Fruit fly (Drosophila melanogaster) whole organism, embryonic: ENCODE data around the gene CG16953.

ENCODE experiments used
- Antp ChIP-seq: fragments of 200-800 bp; sonication (Bioruptor generic); optimal IDR thresholded peaks from 3 replicates; lab custom pipeline; 2016; ENCODE audit warnings: missing biosample characterization, missing genetic modification characterization
- B-H1 ChIP-seq: fragments of 200-800 bp; sonication (Bioruptor generic); IDR thresholded peaks from 3 replicates; pipeline ENCODE4 v1.3.6; 2022; ENCODE audit warnings: missing biosample characterization, missing genetic modification characterization
- Bdp1 ChIP-seq: fragments of 200-800 bp; sonication (Bioruptor generic); optimal IDR thresholded peaks from 3 replicates; lab custom pipeline; 2016; ENCODE audit warnings: missing biosample characterization, missing genetic modification characterization
- Blimp-1 ChIP-seq: fragments of 200-800 bp; sonication (Bioruptor generic); optimal IDR thresholded peaks from 3 replicates; lab custom pipeline; 2018; ENCODE audit warnings: missing biosample characterization, missing genetic modification characterization, mild to moderate bottlenecking, moderate library complexity, missing genetic modification reagents
- CG10462 ChIP-seq: fragments of 200-800 bp; sonication (Bioruptor generic); optimal IDR thresholded peaks from 2 replicates; lab custom pipeline; 2016; ENCODE audit warnings: missing biosample characterization, missing genetic modification characterization
- CG11456 ChIP-seq: fragments of 200-800 bp; sonication (Bioruptor generic); IDR thresholded peaks from 3 replicates; pipeline ENCODE4 v1.3.6; 2022; ENCODE audit warnings: missing biosample characterization, missing genetic modification characterization
- CG1233 ChIP-seq: fragments of 200-800 bp; sonication (Bioruptor generic); optimal IDR thresholded peaks from 4 replicates; lab custom pipeline; 2018; ENCODE audit warnings: missing biosample characterization, mild to moderate bottlenecking, missing genetic modification characterization
- CG14667 ChIP-seq: fragments of 200-800 bp; sonication (Bioruptor generic); IDR thresholded peaks from 2 replicates; pipeline ENCODE4 v1.3.6; 2022; ENCODE audit warnings: missing biosample characterization, missing genetic modification characterization
- CG1529 ChIP-seq: fragments of 200-800 bp; sonication (Bioruptor generic); optimal IDR thresholded peaks from 3 replicates; lab custom pipeline; 2018; ENCODE audit warnings: missing biosample characterization, missing genetic modification characterization
- CG16779 ChIP-seq: fragments of 200-800 bp; sonication (Bioruptor generic); IDR thresholded peaks from 2 replicates; pipeline ENCODE4 v1.3.6; 2022; ENCODE audit warnings: missing biosample characterization, missing genetic modification characterization
- CG17186 ChIP-seq: fragments of 200-800 bp; sonication (Bioruptor generic); optimal IDR thresholded peaks from 3 replicates; lab custom pipeline; 2017; ENCODE audit warnings: missing biosample characterization, missing genetic modification reagents, missing genetic modification characterization
- CG2678 ChIP-seq: fragments of 200-800 bp; sonication (Bioruptor generic); optimal IDR thresholded peaks from 3 replicates; lab custom pipeline; 2019; ENCODE audit warnings: missing biosample characterization, mild to moderate bottlenecking, missing genetic modification characterization, moderate library complexity
- CG33557 ChIP-seq: fragments of 200-800 bp; sonication (Bioruptor generic); optimal IDR thresholded peaks from 2 replicates; lab custom pipeline; 2019; ENCODE audit warnings: missing biosample characterization, mild to moderate bottlenecking, missing genetic modification characterization, moderate library complexity
- CG42726 ChIP-seq: fragments of 200-800 bp; sonication (Bioruptor generic); IDR thresholded peaks from 2 replicates; pipeline ENCODE4 v1.3.6; 2022; ENCODE audit warnings: missing biosample characterization, missing genetic modification characterization; ENCODE audit not compliant: partially characterized antibody
- CG4360 ChIP-seq: fragments of 200-800 bp; sonication (Bioruptor generic); IDR thresholded peaks from 2 replicates; pipeline ENCODE4 v1.3.6; 2022; ENCODE audit warnings: missing biosample characterization, missing genetic modification characterization
- CG7271 ChIP-seq: fragments of 200-800 bp; sonication (Bioruptor generic); optimal IDR thresholded peaks from 2 replicates; lab custom pipeline; 2018; ENCODE audit warnings: missing biosample characterization, mild to moderate bottlenecking, missing genetic modification characterization, moderate library complexity
- CG8089 ChIP-seq: fragments of 200-800 bp; sonication (Bioruptor generic); optimal IDR thresholded peaks from 3 replicates; lab custom pipeline; 2016; ENCODE audit warnings: missing biosample characterization, missing genetic modification characterization
- CG8290 ChIP-seq, 3 experiments: fragments of 200-800 bp; sonication (Bioruptor generic); optimal IDR thresholded peaks; 2 replicates each; lab custom pipeline; 2016 to 2019; ENCODE audit warnings: missing biosample characterization in 3 of 3, missing genetic modification characterization in 3 of 3, mild to moderate bottlenecking in 2 of 3, moderate library complexity in 1 of 3
- CG8478 ChIP-seq: fragments of >200 bp; optimal IDR thresholded peaks from 2 replicates; lab custom pipeline; 2018
- CG8924 ChIP-seq: fragments of 200-800 bp; optimal IDR thresholded peaks from 3 replicates; lab custom pipeline; 2019; ENCODE audit warnings: missing biosample characterization, mild to moderate bottlenecking, missing genetic modification characterization, moderate library complexity
- CG9215 ChIP-seq: fragments of 200-800 bp; sonication (Bioruptor generic); IDR thresholded peaks from 2 replicates; pipeline ENCODE4 v1.3.6; 2022; ENCODE audit warnings: missing biosample characterization, missing genetic modification characterization
- CG9727 ChIP-seq: fragments of 200-800 bp; sonication (Bioruptor generic); optimal IDR thresholded peaks from 3 replicates; lab custom pipeline; 2017; ENCODE audit warnings: missing biosample characterization, mild to moderate bottlenecking, missing genetic modification characterization
- Dll ChIP-seq: fragments of 200-800 bp; sonication (Bioruptor generic); IDR thresholded peaks from 4 replicates; pipeline ENCODE4 v1.3.6; 2022; ENCODE audit warnings: missing biosample characterization, missing genetic modification characterization; ENCODE audit not compliant: partially characterized antibody
- E2f1 ChIP-seq: fragments of 200-800 bp; sonication (Bioruptor generic); IDR thresholded peaks from 2 replicates; pipeline ENCODE4 v1.3.6; 2022; ENCODE audit warnings: missing biosample characterization, missing genetic modification characterization
- GATAe ChIP-seq: fragments of 200-800 bp; sonication (Bioruptor generic); conservative IDR thresholded peaks from 2 replicates; pipeline ENCODE4 v1.3.6; 2022; ENCODE audit warnings: missing biosample characterization, missing genetic modification characterization
- HLH3B ChIP-seq: fragments of 200-800 bp; sonication (Bioruptor generic); IDR thresholded peaks from 2 replicates; pipeline ENCODE4 v1.3.6; 2022; ENCODE audit warnings: missing biosample characterization, missing genetic modification characterization
- Nf-YC ChIP-seq: fragments of 200-800 bp; optimal IDR thresholded peaks from 3 replicates; lab custom pipeline; 2019; ENCODE audit warnings: missing biosample characterization, mild to moderate bottlenecking, missing genetic modification characterization, moderate library complexity
- Oli ChIP-seq: fragments of 200-800 bp; sonication (Bioruptor generic); optimal IDR thresholded peaks from 2 replicates; lab custom pipeline; 2018; ENCODE audit warnings: missing biosample characterization, mild to moderate bottlenecking, missing genetic modification characterization, moderate library complexity
- Ptx1 ChIP-seq: fragments of 200-800 bp; sonication (Bioruptor generic); IDR thresholded peaks from 2 replicates; pipeline ENCODE4 v1.3.6; 2022; ENCODE audit warnings: missing biosample characterization, missing genetic modification characterization
- ab ChIP-seq: fragments of 200-800 bp; sonication (Bioruptor generic); optimal IDR thresholded peaks from 2 replicates; lab custom pipeline; 2016; ENCODE audit warnings: missing biosample characterization, missing genetic modification characterization
- az2 ChIP-seq: fragments of 200-800 bp; sonication (Bioruptor generic); optimal IDR thresholded peaks from 3 replicates; lab custom pipeline; 2016; ENCODE audit warnings: missing biosample characterization, missing genetic modification characterization
- ci ChIP-seq: fragments of 200-800 bp; sonication (Bioruptor generic); IDR thresholded peaks from 3 replicates; pipeline ENCODE4 v1.3.6; 2022; ENCODE audit warnings: missing biosample characterization, missing genetic modification characterization
- da ChIP-seq: fragments of 200-800 bp; sonication (Bioruptor generic); optimal IDR thresholded peaks from 2 replicates; lab custom pipeline; 2016; ENCODE audit warnings: missing biosample characterization, missing genetic modification characterization
- dan ChIP-seq: fragments of 200-800 bp; sonication (Bioruptor generic); IDR thresholded peaks from 2 replicates; pipeline ENCODE4 v1.3.6; 2022; ENCODE audit warnings: missing biosample characterization, missing genetic modification characterization
- dmrt99B ChIP-seq: fragments of 200-800 bp; sonication (Bioruptor generic); optimal IDR thresholded peaks from 2 replicates; lab custom pipeline; 2018; ENCODE audit warnings: missing biosample characterization, mild to moderate bottlenecking, missing genetic modification characterization, moderate library complexity
- en ChIP-seq: fragments of 200-800 bp; sonication (Bioruptor generic); optimal IDR thresholded peaks from 2 replicates; lab custom pipeline; 2016; ENCODE audit warnings: missing biosample characterization, missing genetic modification characterization
- gt ChIP-seq: fragments of 200-800 bp; sonication (Bioruptor generic); IDR thresholded peaks from 2 replicates; pipeline ENCODE4 v1.3.6; 2022; ENCODE audit warnings: missing biosample characterization, missing genetic modification characterization
- hth ChIP-seq: fragments of >200 bp; optimal IDR thresholded peaks from 2 replicates; lab custom pipeline; 2017; ENCODE audit warnings: inconsistent platforms
- insv ChIP-seq, 2 experiments: fragments of 200-800 bp; sonication (Bioruptor generic); optimal IDR thresholded peaks; 3 replicates each; lab custom pipeline; 2016 to 2018; ENCODE audit warnings: missing biosample characterization in 2 of 2, missing genetic modification characterization in 2 of 2
- jumu ChIP-seq: fragments of 200-800 bp; sonication (Bioruptor generic); optimal IDR thresholded peaks from 3 replicates; lab custom pipeline; 2016; ENCODE audit warnings: missing biosample characterization, missing genetic modification characterization
- mirr ChIP-seq: fragments of 200-800 bp; sonication (Bioruptor generic); optimal IDR thresholded peaks from 3 replicates; lab custom pipeline; 2018; ENCODE audit warnings: missing biosample characterization, mild to moderate bottlenecking, missing genetic modification characterization
- peb ChIP-seq: fragments of 200-800 bp; sonication (Bioruptor generic); IDR thresholded peaks from 2 replicates; pipeline ENCODE4 v1.3.6; 2022; ENCODE audit warnings: missing biosample characterization, missing genetic modification characterization
- pho ChIP-seq: fragments of 200-800 bp; sonication (Bioruptor generic); optimal IDR thresholded peaks from 2 replicates; lab custom pipeline; 2016; ENCODE audit warnings: missing biosample characterization, missing genetic modification characterization
- row ChIP-seq: fragments of 200-800 bp; sonication (Bioruptor generic); IDR thresholded peaks from 3 replicates; pipeline ENCODE4 v1.3.6; 2022; ENCODE audit warnings: missing biosample characterization, missing genetic modification characterization
- salm ChIP-seq: fragments of 200-800 bp; sonication (Bioruptor generic); optimal IDR thresholded peaks from 2 replicates; lab custom pipeline; 2018; ENCODE audit warnings: missing biosample characterization, mild to moderate bottlenecking, missing genetic modification characterization
- schlank ChIP-seq: fragments of 200-800 bp; sonication (Bioruptor generic); optimal IDR thresholded peaks from 2 replicates; lab custom pipeline; 2018; ENCODE audit warnings: missing biosample characterization, mild to moderate bottlenecking, missing genetic modification characterization
- scrt ChIP-seq: fragments of 200-800 bp; sonication (Bioruptor generic); optimal IDR thresholded peaks from 2 replicates; lab custom pipeline; 2018; ENCODE audit warnings: missing biosample characterization, mild to moderate bottlenecking, missing genetic modification characterization, moderate library complexity
- tll ChIP-seq, 2 experiments: fragments of 200-800 bp in 1 of 2; fragments of >200 bp in 1 of 2; sonication (Bioruptor generic) in 1 of 2; optimal IDR thresholded peaks; 2 replicates each; lab custom pipeline; 2017 to 2019; ENCODE audit warnings: missing biosample characterization in 2 of 2, missing genetic modification characterization in 2 of 2, mild to moderate bottlenecking in 1 of 2, moderate library complexity in 1 of 2
- tup ChIP-seq: fragments of 200-800 bp; sonication (Bioruptor generic); optimal IDR thresholded peaks from 2 replicates; lab custom pipeline; 2016; ENCODE audit warnings: missing biosample characterization, mild to moderate bottlenecking, missing genetic modification characterization, moderate library complexity

CG16953 gene

dm6 chr3R:20549855-20550603, 35.6 kb downstream of the CG16953 start (continued):
- peak in 1 of 2 experiments; percentile 93 for TF ChIP-seq tll (GFP tag; optimal IDR thresholded peaks at IDR 0.05; lab: Kevin White, UChicago)
- TF ChIP-seq CG10462 = peak; percentile 65
- peak; percentile 74 for TF ChIP-seq CG9215 (GFP tag; lab: Robert Waterston, UW)
- TF ChIP-seq Dll (GFP tag; lab: Robert Waterston, UW) = no peak
- TF ChIP-seq scrt (GFP tag; lab: Kevin White, UChicago) = peak; percentile 81
- peak; percentile 97 for TF ChIP-seq row (GFP tag; lab: Robert Waterston, UW)
- TF ChIP-seq CG8478 (lab: Kevin White, UChicago) = no peak
- peak; percentile 86 for TF ChIP-seq HLH3B (GFP tag; lab: Robert Waterston, UW)
- peak; percentile 74 for TF ChIP-seq salm (tag; lab: Kevin White, UChicago)
- no peak for TF ChIP-seq CG17186 (GFP tag; lab: Kevin White, UChicago)
- TF ChIP-seq insv (GFP tag; optimal IDR thresholded peaks at IDR 0.05; lab: Kevin White, UChicago) = no peak
- TF ChIP-seq az2 = peak; percentile 85
- TF ChIP-seq ci (GFP tag; lab: Robert Waterston, UW) = peak; percentile 81
- peak; percentile 85 for TF ChIP-seq CG4360 (GFP tag; lab: Robert Waterston, UW)
- TF ChIP-seq tup (GFP tag; lab: Kevin White, UChicago) = peak; percentile 70
- peak; percentile 43; the same call in 1 of the 2 replicates for TF ChIP-seq CG16779 (GFP tag; lab: Robert Waterston, UW)
- peak; percentile 77 for TF ChIP-seq CG1529 (GFP tag; lab: Kevin White, UChicago)
- TF ChIP-seq B-H1 = peak; percentile 75
- TF ChIP-seq CG33557 (GFP tag; lab: Kevin White, UChicago) = peak; percentile 76
- TF ChIP-seq CG7271 = no peak
- TF ChIP-seq Bdp1 (GFP tag; lab: Kevin White, UChicago) = peak; percentile 23
- 0 out of 2 replicates have a peak, but pooled peaks have one; percentile 27 for TF ChIP-seq CG42726 (GFP tag; lab: Robert Waterston, UW)
- peak; percentile 40; the same call in 1 of the 2 replicates for TF ChIP-seq gt (GFP tag; lab: Robert Waterston, UW)
- TF ChIP-seq ab (GFP tag; lab: Kevin White, UChicago) = peak; percentile 42
- TF ChIP-seq CG11456 (GFP tag; lab: Robert Waterston, UW) = peak; percentile 78; the same call in 2 of the 3 replicates
- no peak for TF ChIP-seq hth
- TF ChIP-seq Ptx1 (GFP tag; lab: Robert Waterston, UW) = peak; percentile 91
- peak; percentile 80 for TF ChIP-seq CG1233
- TF ChIP-seq CG14667 = peak; percentile 87
- peak; percentile 49 for TF ChIP-seq schlank (tag; lab: Kevin White, UChicago)
- TF ChIP-seq E2f1 (GFP tag; lab: Robert Waterston, UW) = peak; percentile 75
- peak; percentile 17 for TF ChIP-seq pho (GFP tag; lab: Kevin White, UChicago)
- TF ChIP-seq Blimp-1 (GFP tag; lab: Kevin White, UChicago) = peak; percentile 93
- peak; percentile 80 for TF ChIP-seq CG8290 (GFP tag; optimal IDR thresholded peaks at IDR 0.05; lab: Kevin White, UChicago)
- peak; percentile 11 to 44 for TF ChIP-seq CG8290 (tag; optimal IDR thresholded peaks at IDR 0.05; lab: Kevin White, UChicago)
- TF ChIP-seq Nf-YC (tag; lab: Kevin White, UChicago) = peak; percentile 65
- peak; percentile 87 for TF ChIP-seq Oli (tag; lab: Kevin White, UChicago)
- TF ChIP-seq dmrt99B (tag; lab: Kevin White, UChicago) = peak; percentile 90
- TF ChIP-seq CG8924 (tag; lab: Kevin White, UChicago) = peak; percentile 86
- TF ChIP-seq jumu = no peak
- peak; percentile 73 for TF ChIP-seq peb (GFP tag; lab: Robert Waterston, UW)
- TF ChIP-seq GATAe = peak; percentile 75
- peak; percentile 93 for TF ChIP-seq CG2678
- peak; percentile 86 for TF ChIP-seq CG9727 (GFP tag; lab: Kevin White, UChicago)
- peak; percentile 62; the same call in 1 of the 2 replicates for TF ChIP-seq dan (GFP tag; lab: Robert Waterston, UW)
- peak; percentile 93 for TF ChIP-seq mirr (GFP tag; lab: Kevin White, UChicago)
- TF ChIP-seq Antp (GFP tag; lab: Kevin White, UChicago) = peak; percentile 34
- no peak for TF ChIP-seq da
- TF ChIP-seq en = no peak
- TF ChIP-seq CG8089 (GFP tag; lab: Kevin White, UChicago) = no peak
